Fruit fly (Drosophila melanogaster): ENCODE results near the gene CG7886.

CG7886 gene

dm6 chr3R:14642463-14642862, at the start of gene CG7886:
TSS of gene CG7886 (minus strand) at chr3R:14642563.
- TF ChIP-seq CG32006 (GFP tag; optimal IDR thresholded peaks at IDR 0.05) (no peak), Hr39 (GFP tag; optimal IDR thresholded peaks at IDR 0.05) (no peak), eg (GFP tag; IDR thresholded peaks at IDR 0.05) (no peak), topi (GFP tag; optimal IDR thresholded peaks at IDR 0.05) (no peak), Sox14 (GFP tag; optimal IDR thresholded peaks at IDR 0.05) (no peak), net (GFP tag; optimal IDR thresholded peaks at IDR 0.05) (no peak), Eip78C (GFP tag) (no peak), Met (GFP tag; optimal IDR thresholded peaks at IDR 0.05) (no peak), lz (GFP tag; optimal IDR thresholded peaks at IDR 0.05) (no peak), CG8119 (GFP tag; IDR thresholded peaks at IDR 0.05) (no peak), fd85E (GFP tag; optimal IDR thresholded peaks at IDR 0.05) (no peak), CG9139 (GFP tag; optimal IDR thresholded peaks at IDR 0.05) (no peak), CG11902 (GFP tag; optimal IDR thresholded peaks at IDR 0.05) (no peak), CG8319 (GFP tag; optimal IDR thresholded peaks at IDR 0.05) (no peak)

DNA sequence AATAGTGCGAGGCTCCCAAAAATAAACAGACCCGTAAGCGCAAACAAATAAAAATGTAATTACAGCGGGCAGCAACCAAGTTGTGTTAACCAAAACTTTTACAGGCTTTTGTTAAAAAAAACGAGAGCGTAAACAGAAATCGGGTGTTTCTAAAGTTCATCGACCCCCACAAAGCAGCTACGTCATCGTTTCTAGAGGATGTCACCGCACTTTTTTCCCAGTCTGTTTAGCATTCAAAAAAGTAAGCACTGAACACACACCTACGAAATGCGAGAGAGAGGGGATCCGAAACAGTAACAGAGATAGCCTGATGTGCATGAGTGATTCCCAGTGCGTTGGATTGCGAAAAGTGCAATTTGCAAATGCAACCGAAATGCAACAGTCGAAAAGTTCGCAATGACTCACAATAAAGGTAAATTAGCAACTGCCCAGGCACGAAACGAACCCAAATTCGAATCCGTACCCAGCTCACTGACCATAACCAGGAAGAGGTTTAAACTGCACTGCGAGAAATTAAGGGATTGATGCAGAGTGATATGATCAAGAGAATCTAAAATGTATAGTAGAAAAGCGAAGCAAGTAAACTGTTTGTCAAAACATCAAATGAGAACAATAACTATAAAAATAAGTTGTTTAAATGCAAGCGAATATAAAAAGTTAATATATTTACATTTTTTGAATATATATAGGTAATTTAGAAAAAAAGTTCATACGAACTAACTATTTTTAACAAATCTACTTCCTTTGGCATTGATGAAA, 48.8 kb upstream of the CG7886 start:
- TF ChIP-seq CG31627 (GFP tag; optimal IDR thresholded peaks at IDR 0.05) (peak; percentile 49), CG11294 (GFP tag; IDR thresholded peaks at IDR 0.05) (no peak), CG9139 (GFP tag; optimal IDR thresholded peaks at IDR 0.05) (peak; percentile 0), CG8632 (GFP tag; optimal IDR thresholded peaks at IDR 0.05) (peak; percentile 65), Hr38 (GFP tag; optimal IDR thresholded peaks at IDR 0.05) (no peak), salr (GFP tag; optimal IDR thresholded peaks at IDR 0.05) (peak in 1 of 2 experiments; percentile 69), topi (GFP tag; optimal IDR thresholded peaks at IDR 0.05) (peak; percentile 50), lz (GFP tag; optimal IDR thresholded peaks at IDR 0.05) (no peak), CG15336 (GFP tag; IDR thresholded peaks at IDR 0.05) (peak; percentile 63), CG6808 (GFP tag; optimal IDR thresholded peaks at IDR 0.05) (peak; percentile 11), Ets21C (GFP tag; optimal IDR thresholded peaks at IDR 0.05) (no peak), CG6276 (GFP tag; optimal IDR thresholded peaks at IDR 0.05) (peak; percentile 51), CG34406 (GFP tag; optimal IDR thresholded peaks at IDR 0.05) (peak; percentile 62), cyc (GFP tag; optimal IDR thresholded peaks at IDR 0.05) (peak; percentile 3), Ets96B (tag; optimal IDR thresholded peaks at IDR 0.05) (peak; percentile 67), acj6 (GFP tag; optimal IDR thresholded peaks at IDR 0.05) (peak; percentile 71), achi (GFP tag; optimal IDR thresholded peaks at IDR 0.05) (peak; percentile 64), net (GFP tag; optimal IDR thresholded peaks at IDR 0.05) (peak; percentile 52), dac (GFP tag; optimal IDR thresholded peaks at IDR 0.05) (no peak), Hr39 (GFP tag; optimal IDR thresholded peaks at IDR 0.05) (peak; percentile 35), CG10631 (GFP tag; optimal IDR thresholded peaks at IDR 0.05) (peak; percentile 43), Lpt (GFP tag; optimal IDR thresholded peaks at IDR 0.05) (no peak), eg (GFP tag; IDR thresholded peaks at IDR 0.05) (0 out of 3 replicates have a peak, but pooled peaks have one; percentile 26), Sox102F (GFP tag; optimal IDR thresholded peaks at IDR 0.05) (peak; percentile 21), CG10669 (GFP tag; optimal IDR thresholded peaks at IDR 0.05) (peak; percentile 3), CG16779 (tag; optimal IDR thresholded peaks at IDR 0.05) (peak; percentile 14), esn (GFP tag; optimal IDR thresholded peaks at IDR 0.05) (peak; percentile 54), fkh (GFP tag; optimal IDR thresholded peaks at IDR 0.05) (peak; percentile 36), Eip75B (GFP tag; optimal IDR thresholded peaks at IDR 0.05) (peak; percentile 13), dsx (GFP tag; optimal IDR thresholded peaks at IDR 0.05; ENCODE audit: poor library complexity, severe bottlenecking) (peak; percentile 62), CG11902 (GFP tag; optimal IDR thresholded peaks at IDR 0.05) (peak; percentile 6), fd59A (GFP tag; optimal IDR thresholded peaks at IDR 0.05) (peak; percentile 28), CG7368 (GFP tag; optimal IDR thresholded peaks at IDR 0.05) (no peak), svp (GFP tag) (peak; percentile 66), CG3032 (tag; optimal IDR thresholded peaks at IDR 0.05) (peak; percentile 57), Hr4 (GFP tag; optimal IDR thresholded peaks at IDR 0.05) (peak; percentile 47), Blimp-1 (GFP tag; optimal IDR thresholded peaks at IDR 0.05) (no peak), spab (GFP tag; optimal IDR thresholded peaks at IDR 0.05) (no peak), CG4318 (GFP tag; optimal IDR thresholded peaks at IDR 0.05) (peak; percentile 53), CG11762 (GFP tag; optimal IDR thresholded peaks at IDR 0.05; ENCODE audit: insufficient read depth) (no peak), CG8319 (GFP tag; optimal IDR thresholded peaks at IDR 0.05) (peak; percentile 42), pdm3 (GFP tag; optimal IDR thresholded peaks at IDR 0.05) (peak; percentile 48)

Measured in whole organism, prepupa.